Worm (Caenorhabditis elegans) whole organism, early embryonic: ENCODE results near the gene ddn-1.

ENCODE experiments used
- B0310.2 ChIP-seq: sonication (generic microtip); optimal IDR thresholded peaks from 2 replicates; lab custom pipeline; 2016; ENCODE audit warnings: mild to moderate bottlenecking, missing genetic modification characterization, missing compliant biosample characterization
- F13C5.2 ChIP-seq: sonication (generic microtip); optimal IDR thresholded peaks from 2 replicates; lab custom pipeline; 2017; ENCODE audit warnings: mild to moderate bottlenecking, missing genetic modification characterization, inconsistent platforms, missing compliant biosample characterization
- ama-1 ChIP-seq: fragments of 150-350 bp; optimal IDR thresholded peaks from 2 replicates; lab custom pipeline; 2014
- ceh-13 ChIP-seq: fragments of 200-800 bp; sonication (Bioruptor generic); optimal IDR thresholded peaks from 2 replicates; lab custom pipeline; 2018; ENCODE audit warnings: mild to moderate bottlenecking, missing genetic modification characterization, missing compliant biosample characterization
- ets-7 ChIP-seq: sonication (generic microtip); optimal IDR thresholded peaks from 2 replicates; lab custom pipeline; 2016; ENCODE audit warnings: missing genotype, missing genetic modification characterization, missing compliant biosample characterization
- flt-1 ChIP-seq: fragments of 200-800 bp; sonication (Bioruptor generic); IDR thresholded peaks from 2 replicates; pipeline ENCODE4 v1.3.6; 2022; ENCODE audit warnings: missing genetic modification characterization, missing compliant biosample characterization
- hmbx-1 ChIP-seq: sonication (generic microtip); optimal IDR thresholded peaks from 2 replicates; lab custom pipeline; 2016; ENCODE audit warnings: mild to moderate bottlenecking, missing genetic modification characterization, missing compliant biosample characterization
- hmg-4 ChIP-seq: fragments of 200-800 bp; sonication (Bioruptor generic); optimal IDR thresholded peaks from 2 replicates; lab custom pipeline; 2018; ENCODE audit warnings: mild to moderate bottlenecking, missing genetic modification characterization, missing compliant biosample characterization
- scrt-1 ChIP-seq: fragments of 200-800 bp; sonication (Bioruptor generic); IDR thresholded peaks from 2 replicates; pipeline ENCODE4 v1.3.6; 2022; ENCODE audit warnings: missing genetic modification characterization, missing compliant biosample characterization
- sea-1 ChIP-seq: fragments of 200-800 bp; sonication (Bioruptor generic); conservative IDR thresholded peaks from 2 replicates; pipeline ENCODE4 v1.3.6; 2022; ENCODE audit warnings: missing genetic modification characterization, missing compliant biosample characterization
- tbx-11 ChIP-seq: fragments of 200-800 bp; sonication (Bioruptor generic); IDR thresholded peaks from 2 replicates; pipeline ENCODE4 v1.3.6; 2022; ENCODE audit warnings: missing genetic modification characterization, missing compliant biosample characterization
- tbx-37 ChIP-seq: fragments of 200-800 bp; sonication (Bioruptor generic); conservative IDR thresholded peaks from 2 replicates; pipeline ENCODE4 v1.3.6; 2022; ENCODE audit warnings: missing genetic modification reagents, missing genetic modification characterization, missing compliant biosample characterization
- tra-4 ChIP-seq: sonication (generic microtip); optimal IDR thresholded peaks from 2 replicates; lab custom pipeline; 2017; ENCODE audit warnings: missing genetic modification characterization, missing compliant biosample characterization

ce11 chrV:8773826-8774382 lies 13.6 kb upstream of the ddn-1 start, which contains the start of gene B0507.2:
- TF ChIP-seq tbx-11: no peak
- no peak for TF ChIP-seq B0310.2 (tag; lab: Kevin White, UChicago)
- TF ChIP-seq scrt-1 (GFP tag; lab: Robert Waterston, UW): no peak
- TF ChIP-seq hmg-4: no peak
- no peak for TF ChIP-seq tra-4 (tag; lab: Kevin White, UChicago)
- TF ChIP-seq F13C5.2 (tag; lab: Kevin White, UChicago): no peak
- no peak for TF ChIP-seq ama-1 (lab: Kevin White, UChicago)
- no peak for TF ChIP-seq hmbx-1
- TF ChIP-seq flt-1 (GFP tag; lab: Robert Waterston, UW): no peak
- TF ChIP-seq tbx-37: no peak
- no peak for TF ChIP-seq ets-7 (tag; lab: Kevin White, UChicago)
- TF ChIP-seq ceh-13 (GFP tag; lab: Kevin White, UChicago): no peak
- no peak for TF ChIP-seq sea-1
